Fruit fly (Drosophila melanogaster): Measurements from ENCODE around the gene CG3808.

Gene CG3808

DNA sequence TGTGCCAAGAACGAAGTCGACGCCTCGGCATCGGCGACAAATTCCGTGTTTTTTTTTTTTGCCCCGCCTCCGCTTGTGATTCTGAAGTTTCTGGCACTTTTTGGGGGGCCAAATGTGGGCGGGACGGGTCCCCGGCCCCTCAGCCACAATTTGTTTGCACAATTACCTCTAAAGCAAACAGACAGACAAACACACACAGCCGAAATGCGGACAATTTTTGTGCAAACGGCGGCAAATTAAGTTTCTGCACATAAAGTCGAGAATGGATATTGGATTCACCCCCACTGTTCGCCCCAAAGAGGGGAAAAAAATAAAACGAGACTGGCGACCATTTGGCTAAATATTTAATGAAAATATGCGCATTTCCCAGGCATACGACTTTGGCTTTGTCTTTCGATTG, 20.1 kb upstream of the CG3808 start (continued):
- no peak for TF ChIP-seq CG3281 (GFP tag; optimal IDR thresholded peaks at IDR 0.05)
- TF ChIP-seq kni (GFP tag; optimal IDR thresholded peaks at IDR 0.05), result no peak
- TF ChIP-seq CG11560 (tag; IDR thresholded peaks at IDR 0.05), result no peak
- peak; percentile 56 for TF ChIP-seq Ets65A (GFP tag)
- no peak for TF ChIP-seq CG8765 (GFP tag; IDR thresholded peaks at IDR 0.05)
- TF ChIP-seq CG13287 (GFP tag; IDR thresholded peaks at IDR 0.05; ENCODE audit: partially characterized antibody), result no peak
- TF ChIP-seq cato (GFP tag; optimal IDR thresholded peaks at IDR 0.05; ENCODE audit: borderline replicate concordance), result no peak
- TF ChIP-seq CG8388 (GFP tag; optimal IDR thresholded peaks at IDR 0.05), result no peak
- peak; percentile 1 for TF ChIP-seq HHEX (GFP tag; optimal IDR thresholded peaks at IDR 0.05)
- no peak for TF ChIP-seq fd96Cb (tag; optimal IDR thresholded peaks at IDR 0.05)
- no peak for TF ChIP-seq CG3995 (GFP tag; optimal IDR thresholded peaks at IDR 0.05)
- no peak for TF ChIP-seq Mrtf (GFP tag; IDR thresholded peaks at IDR 0.05)
- no peak for TF ChIP-seq HLH3B (GFP tag; IDR thresholded peaks at IDR 0.05)
- peak; percentile 31 for TF ChIP-seq sd (tag; optimal IDR thresholded peaks at IDR 0.05)

DNA sequence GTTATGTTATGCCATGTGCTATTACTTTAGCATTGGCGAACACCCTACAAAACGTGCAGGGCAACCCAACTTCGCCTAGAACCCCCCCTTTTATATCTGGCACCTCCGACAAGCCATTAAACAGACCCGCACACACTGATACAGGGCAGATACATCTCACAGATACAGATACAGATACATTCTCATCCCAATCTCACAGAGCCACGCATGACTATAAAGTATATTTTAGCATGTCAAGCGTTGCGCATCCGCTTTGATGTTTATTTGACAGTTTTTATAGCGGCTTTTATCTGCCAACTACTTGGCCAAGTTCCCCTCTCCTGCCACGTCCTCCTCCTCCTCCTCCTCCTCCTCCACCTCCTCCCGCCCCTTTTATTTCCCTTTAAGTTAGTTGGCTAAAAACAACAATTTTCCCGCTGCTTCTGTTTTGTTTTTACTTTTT, 18.9 kb upstream of the CG3808 start:
- TF ChIP-seq H2.0 (GFP tag; IDR thresholded peaks at IDR 0.05) (no peak), gfzf (GFP tag; optimal IDR thresholded peaks at IDR 0.05) (no peak), CG33213 (GFP tag; optimal IDR thresholded peaks at IDR 0.05) (no peak), odd (GFP tag; optimal IDR thresholded peaks at IDR 0.05) (no peak), CG1647 (GFP tag; optimal IDR thresholded peaks at IDR 0.05) (no peak), CG43689 (GFP tag; IDR thresholded peaks at IDR 0.05) (no peak), CG15269 (tag; optimal IDR thresholded peaks at IDR 0.05) (peak; percentile 36), sens (GFP tag) (no peak), nerfin-2 (GFP tag; IDR thresholded peaks at IDR 0.05; ENCODE audit: partially characterized antibody) (0 out of 2 replicates have a peak, but pooled peaks have one; percentile 17), Hr3 (GFP tag; optimal IDR thresholded peaks at IDR 0.05) (no peak), CTCF (GFP tag; optimal IDR thresholded peaks at IDR 0.05) (no peak), hb (GFP tag; IDR thresholded peaks at IDR 0.05; ENCODE audit: partially characterized antibody) (no peak), NC2α (GFP tag; optimal IDR thresholded peaks at IDR 0.05) (no peak), org-1 (GFP tag; optimal IDR thresholded peaks at IDR 0.05) (no peak), seq (GFP tag; IDR thresholded peaks at IDR 0.05) (no peak), NFAT (GFP tag; IDR thresholded peaks at IDR 0.05) (no peak), Abd-B (GFP tag; optimal IDR thresholded peaks at IDR 0.05) (peak; percentile 34), kni (GFP tag; optimal IDR thresholded peaks at IDR 0.05) (no peak), pfk (GFP tag; optimal IDR thresholded peaks at IDR 0.05) (no peak), CG14441 (GFP tag; IDR thresholded peaks at IDR 0.05) (no peak), slou (GFP tag; optimal IDR thresholded peaks at IDR 0.05) (no peak), CG34422 (GFP tag; IDR thresholded peaks at IDR 0.05) (no peak), CG5953 (GFP tag; IDR thresholded peaks at IDR 0.05) (no peak), shn (GFP tag; optimal IDR thresholded peaks at IDR 0.05) (no peak), ttk (GFP tag; IDR thresholded peaks at IDR 0.05) (no peak), CG5180 (GFP tag; optimal IDR thresholded peaks at IDR 0.05) (no peak), prd (optimal IDR thresholded peaks at IDR 0.05) (no peak), prd (GFP tag; IDR thresholded peaks at IDR 0.05) (no peak), bsh (GFP tag; optimal IDR thresholded peaks at IDR 0.05) (no peak), CG8388 (GFP tag; optimal IDR thresholded peaks at IDR 0.05) (no peak), eyg (GFP tag; optimal IDR thresholded peaks at IDR 0.05) (no peak), lab (GFP tag; optimal IDR thresholded peaks at IDR 0.05) (peak; percentile 43), Gsc (GFP tag; IDR thresholded peaks at IDR 0.05) (no peak), CG2875 (GFP tag; optimal IDR thresholded peaks at IDR 0.05) (no peak), Pdp1 (GFP tag; optimal IDR thresholded peaks at IDR 0.05) (peak in 1 of 2 experiments; percentile 34), CG11398 (GFP tag; optimal IDR thresholded peaks at IDR 0.05) (no peak), chinmo (GFP tag; IDR thresholded peaks at IDR 0.05; ENCODE audit: partially characterized antibody) (0 out of 4 replicates have a peak, but pooled peaks have one; percentile 71), cad (GFP tag; optimal IDR thresholded peaks at IDR 0.05) (no peak), CG12299 (tag; optimal IDR thresholded peaks at IDR 0.05) (no peak)
